Fruit fly (Drosophila melanogaster): ENCODE measurements around the gene Mettl3.

The Mettl3 gene

dm6 chr3R:24031825-24032523 lies at the start of gene Mettl3, which contains the start of gene KrT95D (continued):
- TF ChIP-seq CG1647 (GFP tag; optimal IDR thresholded peaks at IDR 0.05) (no peak), trem (tag; optimal IDR thresholded peaks at IDR 0.05) (peak; percentile 73), CG17829 (tag; optimal IDR thresholded peaks at IDR 0.05) (peak; percentile 36), aop (GFP tag; IDR thresholded peaks at IDR 0.05) (no peak), tna (GFP tag; IDR thresholded peaks at IDR 0.05; ENCODE audit: partially characterized antibody) (no peak), Awh (GFP tag; IDR thresholded peaks at IDR 0.05) (no peak), gcm (GFP tag; optimal IDR thresholded peaks at IDR 0.05) (no peak), prd (optimal IDR thresholded peaks at IDR 0.05) (no peak), prd (GFP tag; IDR thresholded peaks at IDR 0.05) (no peak), CG8290 (GFP tag; optimal IDR thresholded peaks at IDR 0.05) (no peak), CG8290 (tag; optimal IDR thresholded peaks at IDR 0.05) (no peak), CG1792 (GFP tag; optimal IDR thresholded peaks at IDR 0.05) (peak; percentile 6), Gug (GFP tag; IDR thresholded peaks at IDR 0.05) (no peak), CG7963 (GFP tag; IDR thresholded peaks at IDR 0.05; ENCODE audit: partially characterized antibody) (no peak), ash1 (GFP tag; optimal IDR thresholded peaks at IDR 0.05) (no peak), Elba2 (GFP tag; optimal IDR thresholded peaks at IDR 0.05) (no peak), CG14710 (tag; optimal IDR thresholded peaks at IDR 0.05) (peak; percentile 72), Side (GFP tag; optimal IDR thresholded peaks at IDR 0.05) (no peak), Nf-YC (tag; optimal IDR thresholded peaks at IDR 0.05) (peak; percentile 27), CG18619 (GFP tag; optimal IDR thresholded peaks at IDR 0.05) (no peak), pan (optimal IDR thresholded peaks at IDR 0.05) (no peak), pan (GFP tag; optimal IDR thresholded peaks at IDR 0.05 in 1 of 2, IDR thresholded peaks at IDR 0.05 in 1 of 2) (no peak), grn (GFP tag; optimal IDR thresholded peaks at IDR 0.05) (no peak), CG32532 (GFP tag; IDR thresholded peaks at IDR 0.05) (no peak), CG6813 (GFP tag; optimal IDR thresholded peaks at IDR 0.05) (no peak), crp (GFP tag; optimal IDR thresholded peaks at IDR 0.05) (no peak), zf30C (GFP tag; optimal IDR thresholded peaks at IDR 0.05) (no peak), gem (tag; optimal IDR thresholded peaks at IDR 0.05) (peak; percentile 32), ranshi (GFP tag; IDR thresholded peaks at IDR 0.05) (no peak), CG6689 (GFP tag; IDR thresholded peaks at IDR 0.05) (0 out of 2 replicates have a peak, but pooled peaks have one; percentile 4), CG42726 (GFP tag; IDR thresholded peaks at IDR 0.05; ENCODE audit: partially characterized antibody) (no peak), nerfin-1 (tag; optimal IDR thresholded peaks at IDR 0.05) (no peak), gce (GFP tag; IDR thresholded peaks at IDR 0.05) (no peak), CG32767 (GFP tag; IDR thresholded peaks at IDR 0.05) (no peak), slp2 (GFP tag; optimal IDR thresholded peaks at IDR 0.05) (no peak), Hr78 (GFP tag; optimal IDR thresholded peaks at IDR 0.05) (no peak), CG12155 (GFP tag; optimal IDR thresholded peaks at IDR 0.05) (no peak), Stat92E (GFP tag; optimal IDR thresholded peaks at IDR 0.05) (peak in 1 of 3 experiments; percentile 47), CG1603 (tag; optimal IDR thresholded peaks at IDR 0.05) (no peak), chn (GFP tag; optimal IDR thresholded peaks at IDR 0.05) (no peak), sug (tag; optimal IDR thresholded peaks at IDR 0.05) (peak; percentile 22), Dbx (GFP tag; IDR thresholded peaks at IDR 0.05) (no peak), en (GFP tag; optimal IDR thresholded peaks at IDR 0.05) (no peak), sob (GFP tag; IDR thresholded peaks at IDR 0.05) (0 out of 2 replicates have a peak, but pooled peaks have one; percentile 47), CG31441 (GFP tag; IDR thresholded peaks at IDR 0.05) (no peak), Atf6 (GFP tag; IDR thresholded peaks at IDR 0.05) (no peak), crol (GFP tag; IDR thresholded peaks at IDR 0.05) (no peak), CG12744 (GFP tag; optimal IDR thresholded peaks at IDR 0.05) (no peak), CG30403 (GFP tag; optimal IDR thresholded peaks at IDR 0.05) (peak; percentile 10), nmo (GFP tag; optimal IDR thresholded peaks at IDR 0.05) (peak; percentile 60), vvl (GFP tag; IDR thresholded peaks at IDR 0.05) (peak; percentile 42; the same call in 1 of the 2 replicates)

All from whole organism, embryonic.